Fruit fly (Drosophila melanogaster) whole organism, wandering third instar larva: ENCODE measurements around the gene CG42327.

ENCODE experiments used
- Mio ChIP-seq: sonication (Bioruptor generic); optimal IDR thresholded peaks from 2 replicates; lab custom pipeline; 2016; ENCODE audit warnings: missing biosample characterization, missing genetic modification characterization
- br ChIP-seq: fragments of 200-800 bp; sonication (Bioruptor generic); optimal IDR thresholded peaks from 2 replicates; lab custom pipeline; 2016; ENCODE audit warnings: missing biosample characterization, missing genetic modification characterization
- foxo ChIP-seq, 2 experiments: fragments of 200-800 bp; sonication (Bioruptor generic); optimal IDR thresholded peaks; 2 replicates in 1 of 2; 3 replicates in 1 of 2; lab custom pipeline; 2016 to 2017; ENCODE audit warnings: missing biosample characterization in 2 of 2, missing genetic modification characterization in 2 of 2

DNA sequence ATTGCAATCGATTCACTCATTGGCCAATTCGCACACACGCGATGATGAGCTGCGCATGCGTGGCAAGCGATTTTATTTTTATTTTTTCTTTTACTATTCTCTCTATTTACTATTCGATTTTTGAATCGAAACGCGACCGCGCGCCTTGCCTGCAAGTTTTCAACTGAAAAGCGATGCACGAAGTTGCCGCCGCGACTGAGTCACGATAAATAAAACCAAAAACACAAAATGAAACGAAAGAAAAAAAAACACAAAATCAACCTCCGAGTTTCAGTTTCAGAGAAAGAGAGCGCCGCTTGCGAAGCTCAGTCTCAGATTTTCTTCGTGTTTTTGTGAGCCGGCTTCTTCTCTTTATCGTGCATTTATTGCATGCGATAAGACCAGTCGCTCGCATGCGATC is 9.1 kb upstream of the CG42327 start:
- TF ChIP-seq Mio (GFP tag; lab: Kevin White, UChicago) (no peak), foxo (GFP tag; optimal IDR thresholded peaks at IDR 0.05; lab: Kevin White, UChicago) (no peak), br (no peak)
